Worm (Caenorhabditis elegans) whole organism, L4 larva: ENCODE results near the gene dohh-1.

Source experiments
- F10B5.3 ChIP-seq: sonication (generic microtip); optimal IDR thresholded peaks from 2 replicates; lab custom pipeline; 2016; ENCODE audit warnings: mild to moderate bottlenecking, missing genetic modification characterization, missing compliant biosample characterization
- F37D6.2 ChIP-seq: sonication (generic microtip); optimal IDR thresholded peaks from 2 replicates; lab custom pipeline; 2016; ENCODE audit warnings: mild to moderate bottlenecking, missing genetic modification characterization, missing compliant biosample characterization
- F44E2.7 ChIP-seq: fragments of 200-800 bp; sonication (Bioruptor generic); IDR thresholded peaks from 2 replicates; pipeline ENCODE4 v2.1.2; 2022; ENCODE audit warnings: missing genetic modification characterization, missing compliant biosample characterization
- T20F7.1 ChIP-seq: fragments of 200-800 bp; sonication (Bioruptor generic); optimal IDR thresholded peaks from 2 replicates; lab custom pipeline; 2018; ENCODE audit warnings: mild to moderate bottlenecking, missing genetic modification characterization, missing compliant biosample characterization
- Y75B8A.6 ChIP-seq: fragments of 200-800 bp; sonication (Bioruptor generic); IDR thresholded peaks from 2 replicates; pipeline ENCODE4 v1.3.6; 2022; ENCODE audit warnings: missing genetic modification reagents, missing genetic modification characterization, missing compliant biosample characterization
- ZK337.2 ChIP-seq: fragments of 200-800 bp; sonication (Bioruptor generic); IDR thresholded peaks from 2 replicates; pipeline ENCODE4 v1.3.6; 2022; ENCODE audit warnings: missing genetic modification reagents, missing genetic modification characterization, missing compliant biosample characterization
- ZK546.5 ChIP-seq, 2 experiments: sonication (generic microtip); optimal IDR thresholded peaks; 2 replicates each; lab custom pipeline; 2017; ENCODE audit warnings: missing biosample characterization in 2 of 2, missing genetic modification characterization in 2 of 2
- aha-1 ChIP-seq: fragments of 150-350 bp; peaks from one replicate; lab custom pipeline; 2014; ENCODE audit warnings: missing biosample characterization, missing genetic modification characterization
- aly-2 ChIP-seq: sonication (generic microtip); optimal IDR thresholded peaks from 2 replicates; lab custom pipeline; 2018; ENCODE audit warnings: missing biosample characterization, missing genetic modification characterization
- attf-4 ChIP-seq: sonication (generic microtip); optimal IDR thresholded peaks from 3 replicates; lab custom pipeline; 2017; ENCODE audit warnings: missing biosample characterization, missing genetic modification characterization
- ceh-82 ChIP-seq: sonication (generic microtip); optimal IDR thresholded peaks from 2 replicates; lab custom pipeline; 2017; ENCODE audit warnings: missing biosample characterization, missing genetic modification characterization
- ces-1 ChIP-seq: fragments of 150-350 bp; sonication (generic microtip); optimal IDR thresholded peaks from 4 replicates; lab custom pipeline; 2014; ENCODE audit warnings: missing biosample characterization, missing genetic modification reagents, missing genetic modification characterization
- daf-12 ChIP-seq: fragments of 150-350 bp; optimal IDR thresholded peaks from 2 replicates; lab custom pipeline; 2014; ENCODE audit warnings: missing biosample characterization, missing genetic modification reagents, missing genetic modification characterization
- daf-16 ChIP-seq, 3 experiments: sonication (generic microtip); optimal IDR thresholded peaks; 2 replicates each; lab custom pipeline; 2016 to 2017; ENCODE audit warnings: missing genetic modification characterization in 3 of 3, missing genetic modification reagents in 3 of 3, mild to moderate bottlenecking in 2 of 3, missing compliant biosample characterization in 2 of 3, missing biosample characterization in 1 of 3, moderate library complexity in 1 of 3
- daf-19 ChIP-seq: fragments of 200-800 bp; sonication (Bioruptor generic); conservative IDR thresholded peaks from 2 replicates; pipeline ENCODE4 v1.3.6; 2022; ENCODE audit warnings: missing genetic modification characterization, missing compliant biosample characterization
- daf-8 ChIP-seq: fragments of 200-800 bp; sonication (Bioruptor generic); IDR thresholded peaks from 2 replicates; pipeline ENCODE4 v1.3.6; 2022; ENCODE audit warnings: missing genetic modification characterization, missing compliant biosample characterization
- dpl-1 ChIP-seq: fragments of 150-350 bp; optimal IDR thresholded peaks from 2 replicates; lab custom pipeline; 2014; ENCODE audit warnings: missing biosample characterization, missing genetic modification reagents, missing genetic modification characterization
- egl-27 ChIP-seq: sonication (generic microtip); optimal IDR thresholded peaks from 3 replicates; lab custom pipeline; 2017; ENCODE audit warnings: missing biosample characterization, missing genetic modification reagents, missing genetic modification characterization
- fkh-10 ChIP-seq: fragments of 150-350 bp; optimal IDR thresholded peaks from 2 replicates; lab custom pipeline; 2014; ENCODE audit warnings: missing biosample characterization, missing genetic modification reagents, missing genetic modification characterization
- gei-8 ChIP-seq: fragments of 200-800 bp; sonication (Bioruptor generic); optimal IDR thresholded peaks from 2 replicates; lab custom pipeline; 2018; ENCODE audit warnings: mild to moderate bottlenecking, missing genetic modification characterization, missing compliant biosample characterization
- hif-1 ChIP-seq, 2 experiments: sonication (generic microtip); optimal IDR thresholded peaks; 2 replicates each; lab custom pipeline; 2016 to 2017; ENCODE audit warnings: missing compliant biosample characterization in 2 of 2, missing genetic modification characterization in 2 of 2, missing genetic modification reagents in 2 of 2, missing genotype in 2 of 2, mild to moderate bottlenecking in 1 of 2
- hlh-11 ChIP-seq: fragments of 200-800 bp; sonication (Bioruptor generic); optimal IDR thresholded peaks from 2 replicates; lab custom pipeline; 2018; ENCODE audit warnings: mild to moderate bottlenecking, missing genetic modification characterization, missing compliant biosample characterization
- hlh-30 ChIP-seq: sonication (generic microtip); optimal IDR thresholded peaks from 2 replicates; lab custom pipeline; 2017; ENCODE audit warnings: antibody characterized with exemption, mild to moderate bottlenecking, missing genetic modification characterization, missing compliant biosample characterization; ENCODE audit not compliant: insufficient read depth
- lim-7 ChIP-seq: fragments of 200-800 bp; sonication (Bioruptor generic); IDR thresholded peaks from 2 replicates; pipeline ENCODE4 v1.3.6; 2022; ENCODE audit warnings: missing genetic modification characterization, missing compliant biosample characterization
- lin-13 ChIP-seq: fragments of 150-350 bp; optimal IDR thresholded peaks from 2 replicates; lab custom pipeline; 2014; ENCODE audit warnings: missing biosample characterization, missing genetic modification reagents, missing genetic modification characterization
- lin-15B ChIP-seq: fragments of 150-350 bp; sonication (generic microtip); optimal IDR thresholded peaks from 3 replicates; lab custom pipeline; 2014; ENCODE audit warnings: missing biosample characterization, missing genetic modification characterization
- lin-38 ChIP-seq: fragments of 200-800 bp; sonication (Bioruptor generic); IDR thresholded peaks from 2 replicates; pipeline ENCODE4 v1.3.6; 2022; ENCODE audit warnings: missing genetic modification reagents, missing genetic modification characterization, missing compliant biosample characterization
- lin-39 ChIP-seq: fragments of 150-350 bp; optimal IDR thresholded peaks from 2 replicates; lab custom pipeline; 2014; ENCODE audit warnings: missing biosample characterization, missing genetic modification reagents, missing genetic modification characterization
- lsy-2 ChIP-seq, 2 experiments: fragments of 150-350 bp in 1 of 2; sonication (generic microtip) in 1 of 2; optimal IDR thresholded peaks; 2 replicates each; lab custom pipeline; 2014 to 2017; ENCODE audit warnings: missing biosample characterization in 2 of 2, missing genetic modification characterization in 2 of 2
- madf-5 ChIP-seq, 2 experiments: fragments of 200-800 bp; sonication (Bioruptor generic); IDR thresholded peaks; 2 replicates each; pipeline ENCODE4 v1.3.6; 2022; ENCODE audit warnings: missing compliant biosample characterization in 2 of 2, missing genetic modification characterization in 2 of 2
- mdt-29 ChIP-seq: fragments of 200-800 bp; sonication (Bioruptor generic); IDR thresholded peaks from 2 replicates; pipeline ENCODE4 v1.3.6; 2022; ENCODE audit warnings: missing genetic modification reagents, missing genetic modification characterization, missing compliant biosample characterization
- mep-1 ChIP-seq: fragments of 150-350 bp; sonication (generic microtip); optimal IDR thresholded peaks from 3 replicates; lab custom pipeline; 2014; ENCODE audit warnings: missing biosample characterization, missing genetic modification characterization
- mxl-3 ChIP-seq: fragments of 200-800 bp; sonication (Bioruptor generic); optimal IDR thresholded peaks from 2 replicates; lab custom pipeline; 2018; ENCODE audit warnings: mild to moderate bottlenecking, missing genetic modification characterization, missing compliant biosample characterization
- nhr-102 ChIP-seq: sonication (generic microtip); optimal IDR thresholded peaks from 2 replicates; lab custom pipeline; 2016; ENCODE audit warnings: mild to moderate bottlenecking, missing genetic modification characterization, moderate library complexity, missing compliant biosample characterization
- nhr-237 ChIP-seq: sonication (generic microtip); optimal IDR thresholded peaks from 2 replicates; lab custom pipeline; 2017; ENCODE audit warnings: missing biosample characterization, missing genetic modification characterization
- nhr-28 ChIP-seq: fragments of 150-350 bp; optimal IDR thresholded peaks from 2 replicates; lab custom pipeline; 2014; ENCODE audit warnings: missing biosample characterization, missing genetic modification characterization
- nhr-48 ChIP-seq: sonication (generic microtip); optimal IDR thresholded peaks from 2 replicates; lab custom pipeline; 2016; ENCODE audit warnings: mild to moderate bottlenecking, missing genetic modification characterization, missing compliant biosample characterization
- nhr-6 ChIP-seq: fragments of 150-350 bp; optimal IDR thresholded peaks from 2 replicates; lab custom pipeline; 2014; ENCODE audit warnings: missing biosample characterization, missing genetic modification characterization
- nhr-76 ChIP-seq: fragments of 150-350 bp; optimal IDR thresholded peaks from 2 replicates; lab custom pipeline; 2014; ENCODE audit warnings: missing biosample characterization, missing genetic modification characterization
- nhr-77 ChIP-seq: fragments of 150-350 bp; optimal IDR thresholded peaks from 2 replicates; lab custom pipeline; 2014; ENCODE audit warnings: missing biosample characterization, missing genetic modification characterization
- pha-4 ChIP-seq, 2 experiments: fragments of 150-350 bp in 1 of 2; fragments of 200-800 bp in 1 of 2; sonication (Bioruptor generic) in 1 of 2; IDR thresholded peaks in 1 of 2; optimal IDR thresholded peaks in 1 of 2; 2 replicates each; pipeline versions ENCODE4 v1.3.6 to Lab custom; 2014 to 2022; ENCODE audit warnings: missing genetic modification characterization in 2 of 2, missing genetic modification reagents in 2 of 2, missing biosample characterization in 1 of 2, missing compliant biosample characterization in 1 of 2
- saeg-2 ChIP-seq: fragments of 200-800 bp; sonication (Bioruptor generic); IDR thresholded peaks from 2 replicates; pipeline ENCODE4 v1.3.6; 2022; ENCODE audit warnings: missing genetic modification reagents, missing genetic modification characterization, missing compliant biosample characterization
- snpc-4 ChIP-seq: fragments of 150-350 bp; optimal IDR thresholded peaks from 2 replicates; lab custom pipeline; 2014; ENCODE audit warnings: missing biosample characterization, missing genetic modification characterization
- spr-3 ChIP-seq: fragments of 200-800 bp; sonication (Bioruptor generic); optimal IDR thresholded peaks from 2 replicates; lab custom pipeline; 2018; ENCODE audit warnings: mild to moderate bottlenecking, missing genetic modification characterization, missing compliant biosample characterization
- tag-97 ChIP-seq: fragments of 200-800 bp; sonication (Bioruptor generic); IDR thresholded peaks from 2 replicates; pipeline ENCODE4 v1.3.6; 2022; ENCODE audit warnings: missing genetic modification characterization, missing compliant biosample characterization
- tra-1 ChIP-seq: fragments of 200-800 bp; sonication (Bioruptor generic); IDR thresholded peaks from 2 replicates; pipeline ENCODE4 v1.3.6; 2022; ENCODE audit warnings: missing genetic modification reagents, missing genetic modification characterization, missing compliant biosample characterization
- unc-130 ChIP-seq: sonication (generic microtip); optimal IDR thresholded peaks from 2 replicates; lab custom pipeline; 2016; ENCODE audit warnings: missing genetic modification reagents, missing genetic modification characterization, missing compliant biosample characterization
- vab-7 ChIP-seq: fragments of 200-800 bp; sonication (Bioruptor generic); IDR thresholded peaks from 2 replicates; pipeline ENCODE4 v1.3.6; 2022; ENCODE audit warnings: missing genetic modification reagents, missing genetic modification characterization, missing compliant biosample characterization
- zag-1 ChIP-seq: fragments of 150-350 bp; optimal IDR thresholded peaks from 2 replicates; lab custom pipeline; 2014; ENCODE audit warnings: missing biosample characterization, missing genetic modification characterization
- zfp-2 ChIP-seq: sonication (generic microtip); optimal IDR thresholded peaks from 2 replicates; lab custom pipeline; 2016; ENCODE audit warnings: mild to moderate bottlenecking, missing genetic modification characterization, missing compliant biosample characterization
- zip-2 ChIP-seq: fragments of 150-350 bp; optimal IDR thresholded peaks from 2 replicates; lab custom pipeline; 2014; ENCODE audit warnings: missing biosample characterization, missing genetic modification characterization
- ztf-11 ChIP-seq: fragments of 150-350 bp; optimal IDR thresholded peaks from 2 replicates; lab custom pipeline; 2014; ENCODE audit warnings: missing biosample characterization, missing genetic modification characterization

Gene dohh-1

ce11 chrII:10537988-10538387 lies 41.8 kb upstream of the dohh-1 start:
- TF ChIP-seq nhr-28 (tag; lab: Kevin White, UChicago), result no peak
- TF ChIP-seq lin-38 (GFP tag; lab: Robert Waterston, UW), result peak; percentile 63
- TF ChIP-seq attf-4 (tag; lab: Kevin White, UChicago), result no peak
- TF ChIP-seq nhr-48 (tag; lab: Kevin White, UChicago), result no peak
- TF ChIP-seq T20F7.1 (GFP tag; lab: Kevin White, UChicago), result no peak
- no peak for TF ChIP-seq mdt-29
- peak in 1 of 2 experiments; percentile 75 for TF ChIP-seq lsy-2 (tag; optimal IDR thresholded peaks at IDR 0.05; lab: Kevin White, UChicago)
- TF ChIP-seq aly-2, result no peak
- TF ChIP-seq vab-7 (GFP tag; lab: Robert Waterston, UW), result no peak
- no peak for TF ChIP-seq nhr-77 (tag; lab: Kevin White, UChicago)
- no peak for TF ChIP-seq lin-39 (tag; lab: Kevin White, UChicago)
- TF ChIP-seq F10B5.3 (tag; lab: Kevin White, UChicago), result no peak
- no peak for TF ChIP-seq daf-8 (GFP tag; lab: Robert Waterston, UW)
- TF ChIP-seq nhr-237 (tag; lab: Kevin White, UChicago), result no peak
- no peak for TF ChIP-seq F44E2.7 (GFP tag; lab: Robert Waterston, UW)
- no peak for TF ChIP-seq spr-3 (GFP tag; lab: Kevin White, UChicago)
- no peak for TF ChIP-seq zip-2 (tag; lab: Kevin White, UChicago)
- no peak for TF ChIP-seq lin-13 (GFP tag; lab: Kevin White, UChicago)
- no peak for TF ChIP-seq fkh-10 (GFP tag; lab: Kevin White, UChicago)
- peak; percentile 70 for TF ChIP-seq dpl-1
- TF ChIP-seq zfp-2 (tag; lab: Kevin White, UChicago), result no peak
- TF ChIP-seq nhr-6, result peak; percentile 30
- no peak for TF ChIP-seq saeg-2 (GFP tag; lab: Robert Waterston, UW)
- TF ChIP-seq lin-15B (tag; lab: Kevin White, UChicago), result no peak
- TF ChIP-seq hlh-11 (tag; lab: Kevin White, UChicago), result peak; percentile 43
- TF ChIP-seq daf-12 (tag; lab: Kevin White, UChicago), result no peak
- no peak for TF ChIP-seq pha-4 (GFP tag; IDR thresholded peaks at IDR 0.05; lab: Robert Waterston, UW)
- no peak for TF ChIP-seq pha-4 (tag; optimal IDR thresholded peaks at IDR 0.05; lab: Kevin White, UChicago)
- TF ChIP-seq hif-1 (tag; optimal IDR thresholded peaks at IDR 0.05; lab: Kevin White, UChicago), result peak in 1 of 2 experiments; percentile 78
- TF ChIP-seq daf-16 (GFP tag; optimal IDR thresholded peaks at IDR 0.05; lab: Kevin White, UChicago), result no peak
- TF ChIP-seq daf-16 (tag; optimal IDR thresholded peaks at IDR 0.05; lab: Kevin White, UChicago), result no peak
- peak; percentile 61 for TF ChIP-seq aha-1
- no peak for TF ChIP-seq nhr-76
- no peak for TF ChIP-seq daf-19 (GFP tag; lab: Robert Waterston, UW)
- TF ChIP-seq lim-7, result no peak
- no peak for TF ChIP-seq mxl-3 (GFP tag; lab: Kevin White, UChicago)
- peak; percentile 85 for TF ChIP-seq ZK337.2
- TF ChIP-seq gei-8 (GFP tag; lab: Kevin White, UChicago), result no peak
- TF ChIP-seq nhr-102, result peak; percentile 14
- no peak for TF ChIP-seq hlh-30
- TF ChIP-seq madf-5 (GFP tag; IDR thresholded peaks at IDR 0.05; lab: Robert Waterston, UW), result 0 out of 4 replicates have a peak, but pooled peaks of 1 of the 2 experiments have one; percentile 36
- TF ChIP-seq ZK546.5 (tag; optimal IDR thresholded peaks at IDR 0.05; lab: Kevin White, UChicago), result no peak
- TF ChIP-seq ceh-82 (tag; lab: Kevin White, UChicago), result no peak
- no peak for TF ChIP-seq zag-1 (tag; lab: Kevin White, UChicago)
- no peak for TF ChIP-seq F37D6.2 (tag; lab: Kevin White, UChicago)
- TF ChIP-seq tra-1, result peak; percentile 66
- TF ChIP-seq egl-27, result no peak
- TF ChIP-seq mep-1 (tag; lab: Kevin White, UChicago), result peak; percentile 42
- no peak for TF ChIP-seq Y75B8A.6 (GFP tag; lab: Robert Waterston, UW)
- no peak for TF ChIP-seq snpc-4 (tag; lab: Kevin White, UChicago)
- no peak for TF ChIP-seq ztf-11
- TF ChIP-seq tag-97, result 0 out of 2 replicates have a peak, but pooled peaks have one; percentile 73
- no peak for TF ChIP-seq ces-1 (GFP tag; lab: Kevin White, UChicago)
- peak; percentile 63 for TF ChIP-seq unc-130 (GFP tag; lab: Kevin White, UChicago)
